Fruit fly (Drosophila melanogaster): ENCODE results near the gene CG12078.

Gene CG12078

DNA sequence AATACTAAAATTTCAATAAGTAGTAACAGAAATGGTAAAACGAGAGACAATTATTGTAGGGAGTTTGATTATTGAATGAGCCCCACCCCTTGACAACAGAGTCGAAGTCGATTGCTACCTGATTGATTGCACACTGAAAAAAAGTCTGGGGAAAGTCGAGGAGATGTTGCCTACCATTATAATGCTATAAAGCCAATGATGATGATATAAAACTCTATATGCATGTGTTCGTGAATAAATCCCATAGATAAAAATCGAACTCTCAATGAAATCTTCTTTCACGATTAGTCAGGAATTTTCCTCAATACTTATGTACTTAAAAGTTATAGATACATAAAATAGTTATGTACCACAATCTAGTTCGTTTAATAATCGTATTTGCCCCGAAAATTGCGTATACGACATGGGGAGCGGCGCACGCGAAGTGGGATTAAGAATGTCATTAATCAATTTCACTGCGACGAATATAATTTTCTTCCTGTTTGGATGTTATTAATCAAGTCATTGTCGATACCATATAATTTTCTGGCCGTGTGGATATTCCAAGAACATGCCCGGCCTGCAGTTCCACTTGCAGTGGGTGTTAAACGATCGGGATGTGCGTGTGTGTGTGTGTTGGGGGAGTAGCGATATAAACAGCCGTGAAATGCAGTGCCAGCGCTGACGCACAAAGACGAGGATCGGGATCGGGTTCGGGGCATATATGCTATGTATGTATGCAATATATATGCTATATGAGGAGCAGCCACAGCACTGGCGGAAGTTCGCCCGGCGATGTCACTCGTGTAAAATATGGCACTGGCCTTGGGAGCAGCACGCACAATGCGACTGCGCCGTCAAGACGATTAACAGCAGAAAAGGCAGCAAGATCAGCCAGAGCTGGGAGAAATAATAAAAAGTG, at the start of gene CG12078:
Gene CG12078, minus strand, starts transcription at position 51 of the 901 bp plus-strand sequence.
- no peak for TF ChIP-seq insv (optimal IDR thresholded peaks at IDR 0.05)
- no peak for TF ChIP-seq psq (optimal IDR thresholded peaks at IDR 0.05)
- no peak for TF ChIP-seq ttk (optimal IDR thresholded peaks at IDR 0.05)
- TF ChIP-seq Myc (optimal IDR thresholded peaks at IDR 0.05): no peak
- TF ChIP-seq h (optimal IDR thresholded peaks at IDR 0.05): no peak
- TF ChIP-seq Sin3A (optimal IDR thresholded peaks at IDR 0.05): no peak

DNA sequence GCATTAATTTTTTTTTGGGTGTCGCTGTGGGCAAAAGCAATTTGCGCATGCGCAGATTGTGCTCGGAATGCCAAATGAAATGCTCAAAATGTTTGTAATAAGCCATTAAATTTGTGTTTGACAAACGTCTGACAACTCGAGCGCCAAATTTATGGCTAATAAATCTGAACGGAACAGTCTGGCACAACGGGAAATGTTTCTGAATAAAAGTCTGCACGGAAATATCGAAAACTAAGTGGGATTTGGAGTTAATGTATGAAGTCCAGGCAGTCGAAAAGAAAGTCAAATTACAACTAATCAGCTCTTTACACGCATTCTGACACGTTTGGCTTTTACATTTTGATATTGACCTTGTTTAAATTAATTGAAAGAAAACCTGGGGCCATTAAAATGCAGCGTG, 47.1 kb upstream of the CG12078 start, which contains the start of gene CG12009:
Gene CG12009, plus strand, starts transcription at position 301 of the 400 bp plus-strand sequence.
- TF ChIP-seq Myc (optimal IDR thresholded peaks at IDR 0.05): no peak

DNA sequence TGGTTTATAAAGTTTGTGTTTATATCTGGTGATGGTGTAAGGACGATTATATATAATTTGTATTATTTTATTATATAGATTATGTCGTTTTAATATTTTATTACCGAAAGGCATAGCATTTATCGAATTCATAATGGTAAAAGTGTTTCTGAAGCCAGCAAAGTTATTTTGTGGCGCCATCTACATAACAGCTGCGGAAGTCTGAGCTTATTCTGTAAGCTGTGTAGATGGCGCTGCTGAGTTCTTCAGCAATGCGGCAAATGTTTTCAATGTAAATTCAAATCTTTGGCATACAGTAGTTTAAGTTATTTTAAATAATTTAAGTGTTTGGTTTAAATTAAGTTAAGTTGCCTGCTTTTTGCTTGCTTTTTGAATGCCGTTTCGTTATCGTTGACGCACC, 44.3 kb upstream of the CG12078 start:
- TF ChIP-seq ttk (optimal IDR thresholded peaks at IDR 0.05) (no peak), h (optimal IDR thresholded peaks at IDR 0.05) (no peak), Sin3A (optimal IDR thresholded peaks at IDR 0.05) (no peak), psq (optimal IDR thresholded peaks at IDR 0.05) (no peak), insv (optimal IDR thresholded peaks at IDR 0.05) (no peak), Myc (optimal IDR thresholded peaks at IDR 0.05) (no peak)

DNA sequence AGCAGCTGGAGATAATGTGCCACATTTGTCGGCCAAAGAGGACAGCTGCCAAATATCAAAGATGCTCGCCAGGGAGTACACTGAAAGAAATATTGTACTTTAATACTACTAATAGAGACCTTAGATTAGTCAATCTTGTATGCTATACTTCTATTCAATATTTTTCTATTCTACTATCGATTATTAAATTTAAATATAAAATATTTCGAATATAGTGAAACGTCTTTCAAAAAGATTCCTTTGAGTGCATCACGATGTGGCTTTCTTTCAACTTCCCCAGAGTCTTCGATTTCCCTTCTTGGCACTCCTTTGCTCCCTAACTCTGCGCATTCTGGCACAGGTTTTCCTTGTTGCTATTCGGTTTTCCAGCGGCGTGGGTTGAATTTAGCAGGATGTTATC, 40.8 kb upstream of the CG12078 start:
- TF ChIP-seq Sin3A (optimal IDR thresholded peaks at IDR 0.05): no peak
- no peak for TF ChIP-seq insv (optimal IDR thresholded peaks at IDR 0.05)
- no peak for TF ChIP-seq h (optimal IDR thresholded peaks at IDR 0.05)
- no peak for TF ChIP-seq ttk (optimal IDR thresholded peaks at IDR 0.05)
- TF ChIP-seq Myc (optimal IDR thresholded peaks at IDR 0.05): no peak
- TF ChIP-seq psq (optimal IDR thresholded peaks at IDR 0.05): no peak

DNA sequence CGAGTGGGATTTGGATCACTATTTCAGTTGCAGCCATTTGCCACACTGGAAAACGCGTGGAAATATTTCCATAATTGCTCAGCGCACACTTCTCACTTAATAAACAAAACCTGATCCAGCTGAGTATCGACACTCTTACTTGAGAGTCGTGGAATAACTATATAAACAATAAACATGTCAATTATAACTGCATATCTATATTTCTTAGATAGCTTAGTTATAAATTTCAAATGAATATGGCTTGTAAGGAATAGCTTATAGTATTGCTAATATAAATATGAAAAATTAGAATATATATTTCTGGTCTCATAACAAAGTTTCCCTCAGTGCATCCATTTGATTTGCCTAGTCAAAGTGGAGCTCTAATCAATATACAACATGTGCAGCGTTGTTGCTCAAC, 39.2 kb upstream of the CG12078 start:
- no peak for TF ChIP-seq Myc (optimal IDR thresholded peaks at IDR 0.05)
- TF ChIP-seq Sin3A (optimal IDR thresholded peaks at IDR 0.05): no peak

DNA sequence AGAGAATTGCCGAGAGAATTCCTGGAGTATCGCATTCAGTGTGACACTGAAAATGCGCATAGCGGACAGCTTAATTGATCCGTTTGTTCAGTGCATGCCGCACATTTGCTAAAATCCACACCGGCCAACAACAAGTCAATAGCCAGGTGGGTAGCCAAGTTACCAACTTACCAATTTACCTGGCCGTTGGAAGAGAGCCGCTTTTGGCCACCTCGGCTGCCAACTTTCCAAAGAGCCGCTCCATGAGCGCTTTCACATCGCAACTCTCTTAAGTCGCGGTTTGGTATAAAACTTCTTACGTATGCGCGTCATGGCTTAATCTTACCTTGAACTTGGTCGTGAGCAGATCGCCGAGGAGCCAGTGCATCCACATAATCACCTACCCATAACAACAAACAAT, 35.8 kb upstream of the CG12078 start, which contains the start of gene CG12017:
Gene CG12017, plus strand, starts transcription at position 310 of the 400 bp plus-strand sequence.
- TF ChIP-seq Myc (optimal IDR thresholded peaks at IDR 0.05): no peak
- TF ChIP-seq h (optimal IDR thresholded peaks at IDR 0.05): no peak
- TF ChIP-seq psq (optimal IDR thresholded peaks at IDR 0.05): no peak
- TF ChIP-seq insv (optimal IDR thresholded peaks at IDR 0.05): no peak
- TF ChIP-seq Sin3A (optimal IDR thresholded peaks at IDR 0.05): no peak
- TF ChIP-seq ttk (optimal IDR thresholded peaks at IDR 0.05): no peak

DNA sequence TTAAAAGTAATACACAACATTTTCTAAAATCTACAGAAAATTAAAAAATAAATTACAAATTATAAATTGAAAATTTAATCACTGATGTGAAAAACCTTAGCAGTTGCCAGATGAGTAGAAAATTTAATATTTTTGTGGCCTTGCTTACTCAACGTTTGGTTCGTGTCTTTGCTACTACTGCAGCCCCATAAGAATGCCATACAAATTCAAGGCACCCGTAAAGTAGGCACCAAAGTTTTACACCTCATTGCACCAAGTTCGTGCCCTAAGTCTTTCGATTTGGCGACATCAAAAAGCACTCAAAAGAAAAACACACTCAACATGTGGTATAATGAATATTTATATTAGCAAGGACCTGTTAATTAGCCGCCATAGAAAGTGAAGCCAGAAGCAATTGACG, 32.8 kb upstream of the CG12078 start:
- no peak for TF ChIP-seq Myc (optimal IDR thresholded peaks at IDR 0.05)
- TF ChIP-seq ttk (optimal IDR thresholded peaks at IDR 0.05): no peak
- no peak for TF ChIP-seq Sin3A (optimal IDR thresholded peaks at IDR 0.05)
- TF ChIP-seq psq (optimal IDR thresholded peaks at IDR 0.05): no peak
- TF ChIP-seq h (optimal IDR thresholded peaks at IDR 0.05): no peak
- TF ChIP-seq insv (optimal IDR thresholded peaks at IDR 0.05): no peak

DNA sequence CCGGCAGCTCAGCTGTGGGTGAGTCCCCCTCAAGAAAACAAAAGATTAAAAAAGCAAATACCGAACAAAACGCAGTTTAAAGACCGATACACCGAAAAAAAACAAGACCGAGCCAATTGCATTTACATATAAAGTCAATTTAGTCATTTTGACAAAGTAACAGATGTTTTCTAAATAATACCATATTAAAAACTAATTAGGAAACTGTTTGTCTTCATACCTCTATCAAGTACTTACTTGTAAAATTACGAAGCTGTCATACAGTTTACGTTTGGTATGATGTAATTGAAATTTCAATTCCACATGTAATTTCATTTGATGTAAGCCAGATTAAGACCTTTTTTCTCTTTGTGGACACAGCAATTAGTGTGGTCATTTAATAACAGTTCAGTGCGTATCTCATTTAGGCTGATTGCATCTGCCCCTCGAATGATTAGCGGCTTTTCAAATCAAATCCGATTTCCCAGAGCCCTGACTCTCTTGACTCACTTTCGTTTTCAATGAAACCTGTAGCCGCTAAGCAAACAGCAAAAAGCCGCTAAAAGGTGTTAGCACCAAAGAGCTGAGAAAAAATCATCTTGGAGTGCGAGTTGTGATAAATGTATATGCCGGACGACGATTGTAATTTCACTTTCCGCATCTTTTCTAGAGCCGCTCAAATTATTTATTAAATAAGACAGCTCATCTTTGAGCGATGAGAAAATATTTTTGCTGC, 30.5 kb upstream of the CG12078 start:
- no peak for TF ChIP-seq Myc (optimal IDR thresholded peaks at IDR 0.05)
- TF ChIP-seq h (optimal IDR thresholded peaks at IDR 0.05): no peak
- TF ChIP-seq ttk (optimal IDR thresholded peaks at IDR 0.05): no peak
- TF ChIP-seq Sin3A (optimal IDR thresholded peaks at IDR 0.05): no peak
- no peak for TF ChIP-seq insv (optimal IDR thresholded peaks at IDR 0.05)
- TF ChIP-seq psq (optimal IDR thresholded peaks at IDR 0.05): no peak

DNA sequence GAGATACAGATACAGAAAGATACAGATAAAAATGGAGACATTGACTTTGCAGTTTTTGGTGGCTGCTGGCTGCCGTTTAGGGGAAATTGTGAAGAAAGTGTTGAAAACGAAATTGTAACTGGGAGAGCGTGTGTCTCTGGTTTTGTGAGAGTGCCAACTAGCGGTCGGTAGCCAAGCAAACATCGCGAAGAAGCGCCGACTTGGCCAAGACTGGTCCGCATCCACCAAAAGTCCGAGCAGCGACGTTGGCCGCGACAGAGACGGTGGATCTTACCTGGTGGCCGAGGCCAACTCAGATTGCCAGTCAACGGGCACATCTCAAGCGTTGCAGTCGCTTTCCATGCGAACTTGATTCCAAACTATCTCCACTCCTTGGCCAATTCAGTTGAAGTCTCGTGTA, 26.6 kb upstream of the CG12078 start, which contains the start of gene CG14960:
Gene CG14960, plus strand, starts transcription at position 301 of the 400 bp plus-strand sequence.
- TF ChIP-seq insv (optimal IDR thresholded peaks at IDR 0.05): no peak
- no peak for TF ChIP-seq psq (optimal IDR thresholded peaks at IDR 0.05)
- no peak for TF ChIP-seq ttk (optimal IDR thresholded peaks at IDR 0.05)
- TF ChIP-seq Sin3A (optimal IDR thresholded peaks at IDR 0.05): no peak
- no peak for TF ChIP-seq Myc (optimal IDR thresholded peaks at IDR 0.05)
- TF ChIP-seq h (optimal IDR thresholded peaks at IDR 0.05): no peak

DNA sequence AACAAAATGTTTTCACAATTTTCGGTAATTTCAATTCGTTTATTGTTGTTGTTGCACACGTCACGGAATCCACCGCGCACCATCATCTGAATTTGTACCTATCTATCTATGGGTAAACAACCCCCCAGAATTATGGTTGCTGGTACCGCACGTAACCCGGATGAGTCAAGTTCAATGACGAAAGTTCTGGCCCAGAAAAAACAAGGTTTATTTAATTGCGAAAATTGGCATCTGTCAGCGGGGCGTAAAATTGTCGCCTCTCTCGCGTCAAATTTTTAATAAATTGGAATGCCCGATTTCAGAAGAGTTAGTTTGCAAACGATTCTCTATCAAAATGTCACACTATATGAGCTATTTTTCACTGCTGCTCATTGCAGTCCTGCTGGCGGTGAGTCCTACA, 24.1 kb upstream of the CG12078 start, which contains the start of gene CG34265:
Gene CG34265, plus strand, starts transcription at position 301 of the 400 bp plus-strand sequence.
- no peak for TF ChIP-seq insv (optimal IDR thresholded peaks at IDR 0.05)
- no peak for TF ChIP-seq Sin3A (optimal IDR thresholded peaks at IDR 0.05)
- no peak for TF ChIP-seq h (optimal IDR thresholded peaks at IDR 0.05)
- TF ChIP-seq psq (optimal IDR thresholded peaks at IDR 0.05): no peak
- no peak for TF ChIP-seq Myc (optimal IDR thresholded peaks at IDR 0.05)
- no peak for TF ChIP-seq ttk (optimal IDR thresholded peaks at IDR 0.05)

DNA sequence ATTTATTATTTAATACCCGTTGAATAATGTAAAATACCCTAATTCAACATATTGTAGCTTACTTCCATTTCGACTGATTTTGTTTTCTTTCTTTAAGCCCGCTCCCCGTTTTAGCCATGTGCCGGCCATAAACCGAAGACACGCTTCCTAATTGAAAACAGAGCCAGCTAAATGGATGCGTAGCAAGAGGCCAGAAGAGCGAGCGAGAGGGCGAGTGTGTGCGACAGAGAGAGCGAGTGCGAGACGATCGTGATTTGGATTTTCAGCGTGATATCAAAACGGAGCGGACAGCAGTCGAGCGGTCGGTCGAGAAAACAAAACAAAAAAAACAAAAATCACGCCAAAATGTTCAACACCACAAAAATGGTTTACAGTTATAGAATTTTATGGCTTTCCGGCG, 22.2 kb upstream of the CG12078 start:
- TF ChIP-seq Myc (optimal IDR thresholded peaks at IDR 0.05) (no peak), ttk (optimal IDR thresholded peaks at IDR 0.05) (no peak), Sin3A (optimal IDR thresholded peaks at IDR 0.05) (no peak), insv (optimal IDR thresholded peaks at IDR 0.05) (no peak), h (optimal IDR thresholded peaks at IDR 0.05) (no peak), psq (optimal IDR thresholded peaks at IDR 0.05) (no peak)

DNA sequence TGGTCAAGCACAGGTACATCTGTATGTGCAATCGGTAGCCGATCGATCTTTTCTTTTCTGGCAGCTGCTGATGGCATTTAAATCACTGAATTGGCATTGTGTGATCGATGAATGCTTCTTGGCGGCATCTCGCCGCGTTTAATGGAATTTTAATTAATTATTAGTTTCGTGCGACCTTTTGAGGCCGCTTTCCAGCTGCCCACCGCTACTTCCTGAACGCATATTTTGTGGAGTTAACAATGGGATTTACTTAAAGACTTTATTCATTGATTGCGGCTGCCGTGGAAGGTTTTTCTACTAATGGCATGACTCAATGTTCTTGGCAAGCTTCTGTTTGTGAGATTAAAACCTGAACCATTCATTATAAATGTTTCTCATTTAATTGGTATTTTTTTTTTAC, 17.5 kb upstream of the CG12078 start:
- TF ChIP-seq insv (optimal IDR thresholded peaks at IDR 0.05): no peak
